Fruit fly (Drosophila melanogaster): Measurements from ENCODE around the gene CG34276.
"Not testable (repeated sequence)": the region's sequence is repeated elsewhere in the genome, so short reads cannot be mapped to it uniquely, and the experiment has no call there.

Gene CG34276

DNA sequence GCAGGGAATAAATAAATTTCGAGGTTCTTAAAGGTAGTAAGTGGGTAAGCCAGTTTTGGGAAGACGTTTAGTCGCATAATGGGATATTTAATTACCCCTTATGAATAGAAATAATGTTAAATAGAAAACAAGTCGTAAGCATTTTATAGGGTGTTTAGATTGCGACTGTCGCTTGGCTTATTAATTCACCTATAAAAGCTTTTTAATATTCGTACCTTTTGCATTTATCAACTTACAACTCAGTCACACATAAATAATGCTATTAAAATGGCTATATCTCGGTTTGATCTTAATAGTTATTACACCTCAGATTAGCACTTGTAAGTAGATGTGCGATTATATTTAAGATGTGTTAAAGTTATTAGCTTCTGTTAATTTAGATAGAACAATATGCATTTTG lies at the start of gene CG34276:
Gene CG34276 (plus strand): TSS at position 301 of the 400 bp plus-strand sequence.
- no peak for TF ChIP-seq CG17801 (GFP tag; optimal IDR thresholded peaks at IDR 0.05; ENCODE audit: partially characterized antibody)

- TF ChIP-seq CG17801 (GFP tag; optimal IDR thresholded peaks at IDR 0.05; ENCODE audit: partially characterized antibody): no peak
Observed at dm6 chr3R:15891188-15891820, 34.1 kb upstream of the CG34276 start.

- TF ChIP-seq CG17801 (GFP tag; optimal IDR thresholded peaks at IDR 0.05; ENCODE audit: partially characterized antibody): no peak
Observed at dm6 chr3R:15895978-15896377, 29.5 kb upstream of the CG34276 start, which contains the start of gene CG14877. TSS of gene CG14877 (minus strand) at chr3R:15896078.

- TF ChIP-seq CG17801 (GFP tag; optimal IDR thresholded peaks at IDR 0.05; ENCODE audit: partially characterized antibody): no peak
Observed at dm6 chr3R:15898302-15898701, 27.1 kb upstream of the CG34276 start.

DNA sequence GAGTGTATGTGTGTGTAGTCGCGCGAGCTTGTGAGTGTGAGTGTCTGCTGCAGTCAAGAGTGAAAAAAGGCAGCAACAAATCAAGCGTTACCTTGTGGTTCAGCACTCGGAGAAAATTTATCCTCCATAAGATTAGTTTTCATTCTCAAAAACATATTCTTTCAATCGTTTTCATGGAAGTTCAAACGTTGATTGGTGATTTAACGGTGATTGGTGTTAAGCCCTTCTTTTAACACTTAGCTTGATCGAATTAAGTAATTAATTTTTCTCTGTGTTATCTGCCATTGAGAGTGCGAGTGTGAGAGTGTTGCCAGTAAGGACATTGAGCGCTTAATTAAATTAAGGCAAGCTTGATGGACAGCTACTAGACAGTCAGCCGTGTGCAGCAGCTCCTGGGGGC lies 25.8 kb upstream of the CG34276 start:
- no peak for TF ChIP-seq CG17801 (GFP tag; optimal IDR thresholded peaks at IDR 0.05; ENCODE audit: partially characterized antibody)

dm6 chr3R:15904543-15904942 lies 20.9 kb upstream of the CG34276 start, which contains the start of gene glob1:
TSS of gene glob1 (minus strand) at chr3R:15904643.
- not testable (repeated sequence) for TF ChIP-seq CG17801 (GFP tag; optimal IDR thresholded peaks at IDR 0.05; ENCODE audit: partially characterized antibody)

DNA sequence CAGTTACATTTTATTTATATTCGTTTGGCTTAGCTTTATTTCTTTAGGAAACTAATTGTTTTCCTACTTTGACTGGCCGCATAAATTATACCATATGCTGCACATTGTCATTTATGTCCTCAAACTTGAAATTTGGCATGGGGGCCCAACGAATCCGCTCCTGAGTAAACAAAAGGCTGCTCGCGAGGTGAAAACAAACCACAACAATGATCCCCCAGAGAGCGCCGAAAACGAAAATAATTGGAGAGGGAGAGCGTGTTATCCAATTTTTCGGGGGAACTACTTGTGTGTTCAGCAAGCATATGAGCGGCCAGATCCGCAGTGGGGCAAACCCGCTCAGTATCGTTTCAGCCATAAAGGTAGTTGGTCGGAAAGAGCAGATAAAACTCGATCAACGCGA lies 17.3 kb upstream of the CG34276 start, which contains the start of gene EndoU:
Gene EndoU (plus strand): TSS at position 301 of the 400 bp plus-strand sequence.
- not testable (repeated sequence) for TF ChIP-seq CG17801 (GFP tag; optimal IDR thresholded peaks at IDR 0.05; ENCODE audit: partially characterized antibody)

- TF ChIP-seq CG17801 (GFP tag; optimal IDR thresholded peaks at IDR 0.05; ENCODE audit: partially characterized antibody): no peak
Observed at dm6 chr3R:15913231-15913630, 12.2 kb upstream of the CG34276 start.

DNA sequence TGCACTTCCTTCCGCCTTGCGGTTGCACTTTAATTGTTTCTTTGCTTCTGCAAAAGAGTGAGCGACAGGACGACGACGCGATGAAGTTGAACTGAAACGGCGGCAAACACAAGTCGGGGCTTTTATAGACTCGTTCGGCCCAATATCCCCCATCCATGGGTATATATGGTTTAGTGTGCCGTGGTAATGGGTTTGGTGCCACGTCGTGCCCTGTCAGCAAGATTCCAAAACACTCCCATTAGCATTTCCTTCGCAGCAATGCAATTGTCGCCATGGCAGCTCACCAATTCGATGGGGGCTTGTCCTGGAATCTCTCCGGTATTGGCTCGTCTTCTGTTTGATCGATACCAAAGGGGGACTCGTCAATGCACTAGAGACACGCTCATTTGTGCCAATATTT lies 7.5 kb upstream of the CG34276 start, which contains the start of gene CG45105:
Gene CG45105 (minus strand): TSS at position 101 of the 400 bp plus-strand sequence.
- TF ChIP-seq CG17801 (GFP tag; optimal IDR thresholded peaks at IDR 0.05; ENCODE audit: partially characterized antibody): no peak

- no peak for TF ChIP-seq CG17801 (GFP tag; optimal IDR thresholded peaks at IDR 0.05; ENCODE audit: partially characterized antibody)
Observed at dm6 chr3R:15919367-15920228, 5.8 kb upstream of the CG34276 start.

dm6 chr3R:15920229-15920533 lies 5.2 kb upstream of the CG34276 start:
- no peak for TF ChIP-seq CG17801 (GFP tag; optimal IDR thresholded peaks at IDR 0.05; ENCODE audit: partially characterized antibody)

DNA sequence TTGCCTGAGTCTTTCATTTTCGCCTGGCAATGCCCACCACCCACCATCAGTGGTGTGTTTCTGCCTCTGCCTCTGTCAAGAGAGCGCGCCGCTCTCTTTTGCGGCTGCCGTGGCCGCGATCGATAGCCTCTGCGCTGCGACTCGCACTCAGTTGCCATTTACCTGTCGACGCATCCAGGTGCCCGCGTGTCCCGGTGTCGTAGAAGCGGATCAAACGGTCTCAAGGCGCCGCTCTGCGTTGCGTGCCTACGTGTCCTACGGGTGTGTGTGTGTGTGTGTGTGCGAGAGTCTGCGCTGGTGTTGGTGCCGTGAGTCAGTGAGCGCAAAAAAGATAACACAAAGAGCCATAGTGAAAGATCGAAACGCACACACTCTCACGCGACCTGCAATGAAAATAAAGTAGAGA lies 4.7 kb upstream of the CG34276 start, which contains the start of gene Fbxl7:
Gene Fbxl7 (plus strand): TSS at position 148 of the 406 bp plus-strand sequence.
- no peak for TF ChIP-seq CG17801 (GFP tag; optimal IDR thresholded peaks at IDR 0.05; ENCODE audit: partially characterized antibody)

dm6 chr3R:15921747-15922146 lies 3.7 kb upstream of the CG34276 start:
- TF ChIP-seq CG17801 (GFP tag; optimal IDR thresholded peaks at IDR 0.05; ENCODE audit: partially characterized antibody): no peak

- TF ChIP-seq CG17801 (GFP tag; optimal IDR thresholded peaks at IDR 0.05; ENCODE audit: partially characterized antibody): no peak
Observed at dm6 chr3R:15922622-15923574, 2.5 kb upstream of the CG34276 start.

- no peak for TF ChIP-seq CG17801 (GFP tag; optimal IDR thresholded peaks at IDR 0.05; ENCODE audit: partially characterized antibody)
Observed at dm6 chr3R:15925939-15926338, 510 bp downstream of the CG34276 start.
